Fruit fly (Drosophila melanogaster) whole organism, prepupa: Measurements from ENCODE around the gene Grip71.
A peak's percentile ranks its signal among the peaks of the same experiment; 100 is the strongest.

Experiments
- Blimp-1 ChIP-seq: fragments of 200-800 bp; sonication (Bioruptor generic); optimal IDR thresholded peaks from 3 replicates; lab custom pipeline; 2017; ENCODE audit warnings: missing biosample characterization, missing genetic modification characterization, mild to moderate bottlenecking, moderate library complexity, missing genetic modification reagents
- CG4318 ChIP-seq: fragments of 200-800 bp; sonication (Bioruptor generic); optimal IDR thresholded peaks from 3 replicates; lab custom pipeline; 2017; ENCODE audit warnings: missing biosample characterization, mild to moderate bottlenecking, missing genetic modification characterization
- CG6854 ChIP-seq: fragments of 200-800 bp; sonication (Bioruptor generic); optimal IDR thresholded peaks from 2 replicates; lab custom pipeline; 2017; ENCODE audit warnings: missing biosample characterization, mild to moderate bottlenecking, missing genetic modification characterization
- Eip78C ChIP-seq: fragments of 200-800 bp; sonication (Bioruptor generic); peaks from one replicate; lab custom pipeline; 2016; ENCODE audit warnings: missing biosample characterization, missing genetic modification characterization
- Sox14 ChIP-seq: fragments of 200-800 bp; sonication (Bioruptor generic); optimal IDR thresholded peaks from 3 replicates; lab custom pipeline; 2016; ENCODE audit warnings: missing biosample characterization, missing genetic modification characterization

- TF ChIP-seq CG6854 (GFP tag; lab: Kevin White, UChicago) (no peak), Blimp-1 (GFP tag; lab: Kevin White, UChicago) (no peak), Eip78C (GFP tag; lab: Kevin White, UChicago) (no peak), Sox14 (GFP tag; lab: Kevin White, UChicago) (no peak), CG4318 (GFP tag; lab: Kevin White, UChicago) (peak; percentile 71)
Measured at dm6 chr2L:18751337-18751736, 42.7 kb downstream of the Grip71 start.
